Fruit fly (Drosophila melanogaster) whole organism, embryonic: Measurements from ENCODE around the gene ZIPIC.

ENCODE experiments used
- CG1024 ChIP-seq: fragments of 200-800 bp; sonication (Bioruptor generic); IDR thresholded peaks from 2 replicates; pipeline ENCODE4 v1.3.6; 2022; ENCODE audit warnings: missing biosample characterization, missing genetic modification characterization
- CG10565 ChIP-seq: fragments of 200-800 bp; sonication (Bioruptor generic); optimal IDR thresholded peaks from 3 replicates; lab custom pipeline; 2016; ENCODE audit warnings: missing biosample characterization, mild to moderate bottlenecking, missing genetic modification characterization
- CG11093 ChIP-seq: fragments of 200-800 bp; sonication (Bioruptor generic); IDR thresholded peaks from 3 replicates; pipeline ENCODE4 v1.3.6; 2022; ENCODE audit warnings: missing biosample characterization, missing genetic modification characterization
- CG15479 ChIP-seq: fragments of 200-800 bp; sonication (Bioruptor generic); optimal IDR thresholded peaks from 3 replicates; lab custom pipeline; 2019; ENCODE audit warnings: missing biosample characterization, mild to moderate bottlenecking, missing genetic modification characterization, moderate library complexity
- CG2678 ChIP-seq: fragments of 200-800 bp; sonication (Bioruptor generic); optimal IDR thresholded peaks from 3 replicates; lab custom pipeline; 2019; ENCODE audit warnings: missing biosample characterization, mild to moderate bottlenecking, missing genetic modification characterization, moderate library complexity
- Mrtf ChIP-seq: fragments of 200-800 bp; sonication (Bioruptor generic); IDR thresholded peaks from 3 replicates; pipeline ENCODE4 v1.3.6; 2022; ENCODE audit warnings: missing biosample characterization, missing genetic modification characterization
- Ravus ChIP-seq: fragments of 200-800 bp; sonication (Bioruptor generic); IDR thresholded peaks from 2 replicates; pipeline ENCODE4 v1.3.6; 2022; ENCODE audit warnings: missing biosample characterization, missing genetic modification characterization
- ase ChIP-seq: fragments of 200-800 bp; sonication (Bioruptor generic); IDR thresholded peaks from 3 replicates; pipeline ENCODE4 v1.3.6; 2022; ENCODE audit warnings: missing biosample characterization, missing genetic modification characterization
- chm ChIP-seq: fragments of 200-800 bp; sonication (Bioruptor generic); IDR thresholded peaks from 2 replicates; pipeline ENCODE4 v1.3.6; 2022; ENCODE audit warnings: missing biosample characterization, missing genetic modification characterization
- cwo ChIP-seq: fragments of 200-800 bp; sonication (Bioruptor generic); optimal IDR thresholded peaks from 3 replicates; lab custom pipeline; 2017; ENCODE audit warnings: missing biosample characterization, missing genetic modification characterization, mild to moderate bottlenecking, moderate library complexity, missing genetic modification reagents
- ftz-f1 ChIP-seq: fragments of 200-800 bp; sonication (Bioruptor generic); optimal IDR thresholded peaks from 2 replicates; lab custom pipeline; 2016; ENCODE audit warnings: missing biosample characterization, missing genetic modification characterization
- h ChIP-seq: fragments of >200 bp; optimal IDR thresholded peaks from 2 replicates; lab custom pipeline; 2017
- maf-S ChIP-seq: fragments of 200-800 bp; sonication (Bioruptor generic); optimal IDR thresholded peaks from 2 replicates; lab custom pipeline; 2016; ENCODE audit warnings: missing biosample characterization, missing genetic modification characterization
- tx ChIP-seq: fragments of 200-800 bp; sonication (Bioruptor generic); optimal IDR thresholded peaks from 2 replicates; lab custom pipeline; 2016; ENCODE audit warnings: missing biosample characterization, missing genetic modification characterization

dm6 chr3R:30061980-30062379 lies 25.3 kb upstream of the ZIPIC start:
- no peak for TF ChIP-seq ftz-f1
- no peak for TF ChIP-seq cwo (GFP tag; lab: Kevin White, UChicago)
- TF ChIP-seq CG1024, result no peak
- no peak for TF ChIP-seq maf-S (GFP tag; lab: Kevin White, UChicago)
- TF ChIP-seq CG15479, result no peak
- TF ChIP-seq CG11093 (GFP tag; lab: Robert Waterston, UW), result no peak
- no peak for TF ChIP-seq tx (GFP tag; lab: Kevin White, UChicago)
- TF ChIP-seq Ravus (GFP tag; lab: Robert Waterston, UW), result no peak
- no peak for TF ChIP-seq chm
- TF ChIP-seq CG2678 (tag; lab: Kevin White, UChicago), result no peak
- TF ChIP-seq ase (GFP tag; lab: Robert Waterston, UW), result no peak
- no peak for TF ChIP-seq CG10565
- TF ChIP-seq h (lab: Kevin White, UChicago), result no peak
- no peak for TF ChIP-seq Mrtf (GFP tag; lab: Robert Waterston, UW)
